Worm (Caenorhabditis elegans) whole organism, young adult: ENCODE data around the gene F35D2.2.

ENCODE experiments used
- C06A6.2 ChIP-seq: fragments of 200-800 bp; sonication (Bioruptor generic); conservative IDR thresholded peaks from 2 replicates; pipeline ENCODE4 v1.3.6; 2022; ENCODE audit warnings: missing genetic modification characterization, missing compliant biosample characterization
- K11D2.4 ChIP-seq: fragments of 200-800 bp; sonication (Bioruptor generic); IDR thresholded peaks from 2 replicates; pipeline ENCODE4 v1.3.6; 2022; ENCODE audit warnings: missing genetic modification reagents, missing genetic modification characterization, missing compliant biosample characterization
- Y79H2A.3 ChIP-seq: fragments of 200-800 bp; sonication (Bioruptor generic); conservative IDR thresholded peaks from 2 replicates; pipeline ENCODE4 v1.3.6; 2022; ENCODE audit warnings: missing genetic modification reagents, missing genetic modification characterization, missing compliant biosample characterization
- ama-1 ChIP-seq, 3 experiments: fragments of 150-350 bp in 1 of 3; sonication (generic microtip) in 2 of 3; optimal IDR thresholded peaks; 2 replicates each; lab custom pipeline; 2014 to 2018; ENCODE audit warnings: missing biosample characterization in 2 of 3, missing genetic modification characterization in 2 of 3, missing genetic modification reagents in 2 of 3
- cebp-2 ChIP-seq: fragments of 200-800 bp; sonication (Bioruptor generic); IDR thresholded peaks from 2 replicates; pipeline ENCODE4 v1.3.6; 2022; ENCODE audit warnings: missing genetic modification characterization, missing compliant biosample characterization
- ceh-58 ChIP-seq: fragments of 200-800 bp; sonication (Bioruptor generic); IDR thresholded peaks from 2 replicates; pipeline ENCODE4 v1.3.6; 2022; ENCODE audit warnings: missing genetic modification characterization, missing compliant biosample characterization
- lin-35 ChIP-seq, 3 experiments: fragments of 150-350 bp in 2 of 3; sonication (generic microtip) in 1 of 3; optimal IDR thresholded peaks; 2 replicates each; lab custom pipeline; 2014 to 2018; ENCODE audit warnings: missing biosample characterization in 3 of 3, missing genetic modification characterization in 3 of 3, missing genetic modification reagents in 3 of 3
- nhr-80 ChIP-seq: sonication (generic microtip); optimal IDR thresholded peaks from 2 replicates; lab custom pipeline; 2016; ENCODE audit warnings: missing genetic modification characterization, missing compliant biosample characterization
- nhr-90 ChIP-seq: sonication (generic microtip); optimal IDR thresholded peaks from 2 replicates; lab custom pipeline; 2016; ENCODE audit warnings: missing genotype, mild to moderate bottlenecking, missing genetic modification characterization, missing compliant biosample characterization
- pha-4 ChIP-seq: fragments of 150-350 bp; sonication (generic microtip); optimal IDR thresholded peaks from 2 replicates; lab custom pipeline; 2014; ENCODE audit warnings: missing biosample characterization, missing genetic modification reagents, missing genetic modification characterization
- rec-8 ChIP-seq, 2 experiments: sonication (generic microtip); optimal IDR thresholded peaks; 2 replicates each; lab custom pipeline; 2016; ENCODE audit warnings: mild to moderate bottlenecking in 2 of 2, missing genetic modification characterization in 2 of 2, missing genetic modification reagents in 2 of 2, missing genotype in 2 of 2, missing biosample characterization in 1 of 2, missing compliant biosample characterization in 1 of 2, moderate library complexity in 1 of 2
- sea-2 ChIP-seq: fragments of 200-800 bp; sonication (Bioruptor generic); IDR thresholded peaks from 2 replicates; pipeline ENCODE4 v1.3.6; 2022; ENCODE audit warnings: missing genetic modification characterization, missing compliant biosample characterization
- somi-1 ChIP-seq: fragments of 200-800 bp; sonication (Bioruptor generic); optimal IDR thresholded peaks from 2 replicates; lab custom pipeline; 2018; ENCODE audit warnings: mild to moderate bottlenecking, missing genetic modification characterization, missing compliant biosample characterization
- ztf-25 ChIP-seq: fragments of 200-800 bp; sonication (Bioruptor generic); IDR thresholded peaks from 2 replicates; pipeline ENCODE4 v1.3.6; 2022; ENCODE audit warnings: missing genetic modification reagents, missing genetic modification characterization, missing compliant biosample characterization

ce11 chrII:7620413-7620812 lies 46.2 kb downstream of the F35D2.2 start, which contains the start of gene R07G3.8:
- TF ChIP-seq C06A6.2 (GFP tag; lab: Robert Waterston, UW) (no peak), rec-8 (tag; optimal IDR thresholded peaks at IDR 0.05; lab: Kevin White, UChicago) (no peak), nhr-80 (tag; lab: Kevin White, UChicago) (no peak), ceh-58 (no peak), somi-1 (GFP tag; lab: Kevin White, UChicago) (no peak), lin-35 (GFP tag; optimal IDR thresholded peaks at IDR 0.05; lab: Kevin White, UChicago) (no peak), sea-2 (GFP tag; lab: Robert Waterston, UW) (no peak), Y79H2A.3 (GFP tag; lab: Robert Waterston, UW) (no peak), K11D2.4 (GFP tag; lab: Robert Waterston, UW) (no peak), ztf-25 (GFP tag; lab: Robert Waterston, UW) (no peak), ama-1 (optimal IDR thresholded peaks at IDR 0.05; lab: Kevin White, UChicago) (no peak), ama-1 (GFP tag; optimal IDR thresholded peaks at IDR 0.05; lab: Kevin White, UChicago) (no peak), nhr-90 (tag; lab: Kevin White, UChicago) (no peak), cebp-2 (no peak), pha-4 (no peak)
